Worm (Caenorhabditis elegans) whole organism, young adult: Measurements from ENCODE around the gene nhr-66.

Experiments used
- F33H1.4 ChIP-seq: fragments of 200-800 bp; sonication (Bioruptor generic); IDR thresholded peaks from 2 replicates; pipeline ENCODE4 v1.3.6; 2022; ENCODE audit warnings: missing genetic modification reagents, missing genetic modification characterization, missing compliant biosample characterization
- ama-1 ChIP-seq, 3 experiments: fragments of 150-350 bp in 1 of 3; sonication (generic microtip) in 2 of 3; optimal IDR thresholded peaks; 2 replicates each; lab custom pipeline; 2014 to 2018; ENCODE audit warnings: missing biosample characterization in 2 of 3, missing genetic modification characterization in 2 of 3, missing genetic modification reagents in 2 of 3
- attf-5 ChIP-seq: fragments of 200-800 bp; sonication (Bioruptor generic); optimal IDR thresholded peaks from 2 replicates; lab custom pipeline; 2018; ENCODE audit warnings: mild to moderate bottlenecking, missing genetic modification characterization, missing compliant biosample characterization
- ceh-100 ChIP-seq: fragments of 200-800 bp; sonication (Bioruptor generic); IDR thresholded peaks from 2 replicates; pipeline ENCODE4 v1.3.6; 2022; ENCODE audit warnings: missing genetic modification reagents, missing genetic modification characterization, missing compliant biosample characterization
- ekl-4 ChIP-seq: fragments of 200-800 bp; sonication (Bioruptor generic); IDR thresholded peaks from 2 replicates; pipeline ENCODE4 v1.3.6; 2022; ENCODE audit warnings: missing genetic modification reagents, missing genetic modification characterization, missing compliant biosample characterization
- mxl-1 ChIP-seq: sonication (generic microtip); optimal IDR thresholded peaks from 2 replicates; lab custom pipeline; 2016; ENCODE audit warnings: missing genetic modification characterization, missing compliant biosample characterization
- rec-8 ChIP-seq, 2 experiments: sonication (generic microtip); optimal IDR thresholded peaks; 2 replicates each; lab custom pipeline; 2016; ENCODE audit warnings: mild to moderate bottlenecking in 2 of 2, missing genetic modification characterization in 2 of 2, missing genetic modification reagents in 2 of 2, missing genotype in 2 of 2, missing biosample characterization in 1 of 2, missing compliant biosample characterization in 1 of 2, moderate library complexity in 1 of 2

ce11 chrIV:8203555-8203954, 32.8 kb downstream of the nhr-66 start:
- TF ChIP-seq ekl-4 (GFP tag; lab: Robert Waterston, UW) (no peak), ama-1 (optimal IDR thresholded peaks at IDR 0.05; lab: Kevin White, UChicago) (no peak), ama-1 (GFP tag; optimal IDR thresholded peaks at IDR 0.05; lab: Kevin White, UChicago) (no peak), rec-8 (tag; optimal IDR thresholded peaks at IDR 0.05; lab: Kevin White, UChicago) (no peak), mxl-1 (tag; lab: Kevin White, UChicago) (no peak), ceh-100 (GFP tag; lab: Robert Waterston, UW) (no peak), attf-5 (no peak), F33H1.4 (no peak)
